Worm (Caenorhabditis elegans) whole organism, midembryonic: ENCODE measurements around the gene lsy-12.

Experiments
- T22C8.4 ChIP-seq: fragments of 200-800 bp; sonication (Bioruptor generic); IDR thresholded peaks from 2 replicates; pipeline ENCODE4 v1.3.6; 2022; ENCODE audit warnings: missing genetic modification characterization, missing compliant biosample characterization
- flt-1 ChIP-seq: fragments of 200-800 bp; sonication (Bioruptor generic); IDR thresholded peaks from 2 replicates; pipeline ENCODE4 v1.3.6; 2022; ENCODE audit warnings: missing genetic modification characterization, missing compliant biosample characterization
- klf-2 ChIP-seq: fragments of 200-800 bp; sonication (Bioruptor generic); conservative IDR thresholded peaks from 2 replicates; pipeline ENCODE4 v1.3.6; 2022; ENCODE audit warnings: missing genetic modification reagents, missing genetic modification characterization, missing compliant biosample characterization
- ref-1 ChIP-seq: fragments of 200-800 bp; sonication (Bioruptor generic); conservative IDR thresholded peaks from 2 replicates; pipeline ENCODE4 v1.3.6; 2022; ENCODE audit warnings: missing genetic modification reagents, missing genetic modification characterization, missing compliant biosample characterization
- tab-1 ChIP-seq: fragments of 200-800 bp; sonication (Bioruptor generic); IDR thresholded peaks from 2 replicates; pipeline ENCODE4 v1.3.6; 2022; ENCODE audit warnings: missing genetic modification characterization, missing compliant biosample characterization
- ztf-29 ChIP-seq: fragments of 200-800 bp; sonication (Bioruptor generic); IDR thresholded peaks from 2 replicates; pipeline ENCODE4 v1.3.6; 2022; ENCODE audit warnings: missing genetic modification reagents, missing genetic modification characterization, missing compliant biosample characterization

ce11 chrV:9879404-9879803, 19.6 kb upstream of the lsy-12 start, which contains the start of gene srab-26:
- TF ChIP-seq tab-1 (no peak), ztf-29 (no peak), ref-1 (GFP tag; lab: Robert Waterston, UW) (no peak), klf-2 (no peak), flt-1 (no peak), T22C8.4 (no peak)
